Worm (Caenorhabditis elegans): ENCODE data around the gene str-14.

DNA sequence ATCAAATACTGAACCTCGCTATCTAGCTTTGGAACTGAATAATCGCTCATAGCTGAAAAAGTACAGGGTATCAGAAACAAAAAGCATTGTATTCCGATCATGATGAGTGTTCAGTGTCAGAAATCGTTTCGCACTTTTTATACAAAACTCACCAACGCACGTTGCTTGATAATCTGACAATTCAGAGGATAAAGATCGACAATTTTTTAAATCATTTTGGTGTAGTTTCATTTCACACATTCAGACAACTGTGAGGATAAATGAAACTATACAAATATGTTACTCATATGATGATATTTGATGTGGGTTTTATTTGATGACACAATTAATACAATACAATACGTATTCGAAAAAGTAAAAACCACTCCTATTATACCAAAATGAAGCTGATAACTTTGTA is 28.1 kb upstream of the str-14 start, which contains the start of gene F57E7.2:
- TF ChIP-seq eyg-1 (tag; optimal IDR thresholded peaks at IDR 0.05): no peak
- TF ChIP-seq pqm-1 (tag; optimal IDR thresholded peaks at IDR 0.05): no peak
- TF ChIP-seq tbx-2 (tag; optimal IDR thresholded peaks at IDR 0.05): no peak
- no peak for TF ChIP-seq elt-2 (tag; optimal IDR thresholded peaks at IDR 0.05)
- no peak for TF ChIP-seq lin-11 (tag; optimal IDR thresholded peaks at IDR 0.05)
- TF ChIP-seq unc-55 (GFP tag; optimal IDR thresholded peaks at IDR 0.05): no peak
- TF ChIP-seq rnt-1 (tag; optimal IDR thresholded peaks at IDR 0.05): no peak
- TF ChIP-seq pha-2 (tag; optimal IDR thresholded peaks at IDR 0.05): no peak
- no peak for TF ChIP-seq fkh-10 (GFP tag; optimal IDR thresholded peaks at IDR 0.05)
- TF ChIP-seq zip-5 (tag; optimal IDR thresholded peaks at IDR 0.05): no peak
- TF ChIP-seq lim-6 (tag; optimal IDR thresholded peaks at IDR 0.05): no peak
- no peak for TF ChIP-seq sox-2 (GFP tag; IDR thresholded peaks at IDR 0.05)
- TF ChIP-seq syd-9 (tag; optimal IDR thresholded peaks at IDR 0.05): no peak
- no peak for TF ChIP-seq C08G9.2 (tag; optimal IDR thresholded peaks at IDR 0.05)
